ENCODE assay signal across 1 fruit fly cellular context in the genomic region with DNA sequence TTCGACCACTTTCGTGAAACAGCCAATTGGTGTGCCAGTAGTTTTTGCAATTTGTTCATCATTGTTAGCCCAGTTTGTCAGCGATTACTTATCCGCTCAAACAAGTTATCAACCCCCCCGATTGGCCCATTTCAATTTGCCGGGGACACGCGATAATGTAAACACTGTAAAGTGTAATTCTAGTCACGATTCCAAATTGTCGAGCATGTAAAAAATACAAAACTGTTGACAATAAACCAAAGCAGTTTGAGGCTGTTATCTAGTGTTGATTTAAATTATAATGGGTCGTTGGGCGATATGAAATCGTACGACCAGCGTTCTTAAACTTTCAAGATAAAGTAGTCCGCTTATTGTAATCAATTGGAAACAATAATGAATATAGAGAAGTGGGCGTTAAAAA.
TF ChIP-seq lines count a peak whose summit lies in the region.

No protein-coding gene starts in this region.

TF ChIP-seq in whole organism, embryonic, 481 proteins besides CTCF, POLR2A, EP300 and RAD21 (continued from another document):
- TF ChIP-seq B-H1 (GFP tag; IDR thresholded peaks at IDR 0.05; lab: Robert Waterston, UW) (no peak), bcd (GFP tag; optimal IDR thresholded peaks at IDR 0.05; lab: Kevin White, UChicago) (no peak), CG14667 (GFP tag; IDR thresholded peaks at IDR 0.05; lab: Robert Waterston, UW) (no peak), az2 (GFP tag; optimal IDR thresholded peaks at IDR 0.05; lab: Kevin White, UChicago) (no peak), Mrtf (GFP tag; IDR thresholded peaks at IDR 0.05; lab: Robert Waterston, UW) (no peak), crc (GFP tag; optimal IDR thresholded peaks at IDR 0.05; lab: Kevin White, UChicago) (no peak), crol (GFP tag; IDR thresholded peaks at IDR 0.05; lab: Robert Waterston, UW) (no peak), Spps (tag; optimal IDR thresholded peaks at IDR 0.05; lab: Kevin White, UChicago) (no peak), CG10565 (GFP tag; optimal IDR thresholded peaks at IDR 0.05; lab: Kevin White, UChicago) (no peak), trem (tag; optimal IDR thresholded peaks at IDR 0.05; lab: Kevin White, UChicago) (no peak), ci (GFP tag; IDR thresholded peaks at IDR 0.05; lab: Robert Waterston, UW) (no peak), mirr (GFP tag; optimal IDR thresholded peaks at IDR 0.05; lab: Kevin White, UChicago) (peak; percentile 79), gem (tag; optimal IDR thresholded peaks at IDR 0.05; lab: Kevin White, UChicago) (peak; percentile 1), Dbx (GFP tag; IDR thresholded peaks at IDR 0.05; lab: Robert Waterston, UW) (no peak; the same call in 2 of the 3 replicates), zen (tag; optimal IDR thresholded peaks at IDR 0.05; lab: Kevin White, UChicago) (no peak), Max (GFP tag; optimal IDR thresholded peaks at IDR 0.05; lab: Kevin White, UChicago) (no peak), CG17912 (GFP tag; optimal IDR thresholded peaks at IDR 0.05; lab: Kevin White, UChicago) (no peak), nmo (GFP tag; optimal IDR thresholded peaks at IDR 0.05; lab: Kevin White, UChicago) (no peak), Hmr (GFP tag; optimal IDR thresholded peaks at IDR 0.05; lab: Kevin White, UChicago) (peak; percentile 4), BEAF-32 (GFP tag; optimal IDR thresholded peaks at IDR 0.05; lab: Kevin White, UChicago) (no peak)
